Worm (Caenorhabditis elegans) whole organism, L2 larva: Measurements from ENCODE around the gene ZC13.1.

Experiments used
- aly-2 ChIP-seq: fragments of 150-350 bp; optimal IDR thresholded peaks from 2 replicates; lab custom pipeline; 2014; ENCODE audit warnings: missing biosample characterization, missing genetic modification characterization
- blmp-1 ChIP-seq: sonication (generic microtip); optimal IDR thresholded peaks from 2 replicates; lab custom pipeline; 2017; ENCODE audit warnings: missing genetic modification characterization, mild to moderate bottlenecking, missing compliant biosample characterization, antibody characterized with exemption, moderate library complexity; ENCODE audit not compliant: insufficient read depth
- mab-5 ChIP-seq: fragments of 150-350 bp; optimal IDR thresholded peaks from 2 replicates; lab custom pipeline; 2014; ENCODE audit warnings: missing biosample characterization, missing genetic modification characterization
- nhr-11 ChIP-seq: fragments of 150-350 bp; optimal IDR thresholded peaks from 2 replicates; lab custom pipeline; 2014; ENCODE audit warnings: missing biosample characterization, missing genetic modification characterization
- nhr-12 ChIP-seq: fragments of 150-350 bp; optimal IDR thresholded peaks from 2 replicates; lab custom pipeline; 2014; ENCODE audit warnings: missing biosample characterization, missing genetic modification characterization
- nhr-129 ChIP-seq: fragments of 150-350 bp; optimal IDR thresholded peaks from 2 replicates; lab custom pipeline; 2014; ENCODE audit warnings: missing biosample characterization, missing genetic modification characterization
- sem-4 ChIP-seq: fragments of 150-350 bp; optimal IDR thresholded peaks from 2 replicates; lab custom pipeline; 2014; ENCODE audit warnings: missing biosample characterization, missing genetic modification reagents, missing genetic modification characterization
- sma-9 ChIP-seq, 2 experiments: fragments of 150-350 bp in 1 of 2; sonication (generic microtip) in 1 of 2; optimal IDR thresholded peaks; 2 replicates each; lab custom pipeline; 2014 to 2016; ENCODE audit warnings: missing genetic modification characterization in 2 of 2, mild to moderate bottlenecking in 1 of 2, missing biosample characterization in 1 of 2, missing compliant biosample characterization in 1 of 2, missing genetic modification reagents in 1 of 2, moderate library complexity in 1 of 2
- unc-39 ChIP-seq: fragments of 150-350 bp; optimal IDR thresholded peaks from 2 replicates; lab custom pipeline; 2014; ENCODE audit warnings: missing biosample characterization, missing genetic modification characterization
- ztf-1 ChIP-seq: fragments of 200-800 bp; sonication (Bioruptor generic); conservative IDR thresholded peaks from 2 replicates; pipeline ENCODE4 v1.3.6; 2022; ENCODE audit warnings: missing genetic modification characterization, missing compliant biosample characterization

The ZC13.1 gene

ce11 chrX:927632-928031 lies 50.6 kb downstream of the ZC13.1 start:
- no peak for TF ChIP-seq nhr-11 (tag; lab: Kevin White, UChicago)
- TF ChIP-seq aly-2 (tag; lab: Kevin White, UChicago): no peak
- no peak for TF ChIP-seq sem-4 (tag; lab: Kevin White, UChicago)
- no peak for TF ChIP-seq unc-39 (tag; lab: Kevin White, UChicago)
- peak; percentile 8 for TF ChIP-seq sma-9 (GFP tag; optimal IDR thresholded peaks at IDR 0.05; lab: Kevin White, UChicago)
- no peak for TF ChIP-seq sma-9 (tag; optimal IDR thresholded peaks at IDR 0.05; lab: Kevin White, UChicago)
- no peak for TF ChIP-seq ztf-1
- TF ChIP-seq blmp-1 (tag; lab: Kevin White, UChicago): peak; percentile 51
- TF ChIP-seq mab-5: no peak
- peak; percentile 7 for TF ChIP-seq nhr-129 (tag; lab: Kevin White, UChicago)
- TF ChIP-seq nhr-12: no peak
- TF ChIP-seq, all 48 proteins: peak for 3
